Worm (Caenorhabditis elegans): Measurements from ENCODE around the gene F59E12.9.
"Not testable (repeated sequence)": the region's sequence is repeated elsewhere in the genome, so short reads cannot be mapped to it uniquely, and the experiment has no call there.

The F59E12.9 gene

DNA sequence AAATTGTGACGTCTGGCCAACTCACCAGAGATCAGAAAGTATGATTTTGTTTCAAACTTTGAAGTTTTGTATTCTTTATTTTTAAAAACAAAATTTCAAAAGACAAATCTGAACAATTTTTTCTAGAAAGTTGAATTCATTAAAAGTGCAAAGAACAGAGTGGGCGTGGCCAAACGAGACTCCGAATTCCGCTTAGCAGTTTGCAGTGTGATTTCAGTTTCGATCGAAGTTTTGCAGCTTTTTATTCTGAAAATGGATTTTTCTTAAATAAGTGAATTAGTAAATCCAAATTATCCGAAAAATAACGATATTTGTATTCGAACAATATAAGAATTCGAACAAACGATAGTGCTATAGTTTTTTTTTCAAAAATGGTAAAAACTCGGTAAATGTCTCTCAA lies 13.4 kb downstream of the F59E12.9 start:
- TF ChIP-seq W03F9.2 (tag; optimal IDR thresholded peaks at IDR 0.05) (no peak), dao-5 (tag; optimal IDR thresholded peaks at IDR 0.05) (no peak), him-1 (tag; optimal IDR thresholded peaks at IDR 0.05) (no peak)

ce11 chrII:5630851-5631401 lies 15.9 kb downstream of the F59E12.9 start, which contains the start of the genes F59E12.6 and npl-4.1:
Gene F59E12.6 (minus strand): TSS chrII:5630951.
Gene npl-4.1 (plus strand): TSS chrII:5631351.
- not testable (repeated sequence) for TF ChIP-seq him-1, dao-5, W03F9.2 (tag; optimal IDR thresholded peaks at IDR 0.05)

DNA sequence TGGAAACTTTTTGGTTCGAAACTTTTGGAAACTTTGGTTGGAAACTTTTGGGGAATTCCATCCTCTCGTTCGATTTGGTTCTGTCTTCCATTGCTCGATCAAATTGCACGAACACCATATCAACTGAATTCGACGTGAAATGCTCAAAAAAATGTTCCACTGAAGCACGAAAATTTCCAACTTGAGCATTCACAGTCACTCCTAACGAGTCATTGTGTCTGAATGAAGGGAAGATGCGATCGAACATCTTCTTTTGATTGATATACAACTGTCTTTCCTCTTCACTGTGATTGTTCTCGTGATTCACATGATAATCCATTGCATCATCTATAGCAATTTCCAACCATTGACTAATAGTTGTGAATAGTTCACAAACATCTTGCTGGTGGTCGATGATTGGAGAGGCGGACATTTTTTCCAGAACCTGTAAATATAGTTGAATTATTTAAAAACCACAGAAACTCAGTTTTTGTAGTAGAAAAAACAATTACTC lies 18.5 kb downstream of the F59E12.9 start, which contains the start of gene F59E12.15:
Gene F59E12.15, minus strand, starts transcription at position 51 of the 493 bp plus-strand sequence.
- TF ChIP-seq dao-5 (tag; optimal IDR thresholded peaks at IDR 0.05): no peak
- no peak for TF ChIP-seq him-1 (tag; optimal IDR thresholded peaks at IDR 0.05)
- TF ChIP-seq W03F9.2 (tag; optimal IDR thresholded peaks at IDR 0.05): no peak

DNA sequence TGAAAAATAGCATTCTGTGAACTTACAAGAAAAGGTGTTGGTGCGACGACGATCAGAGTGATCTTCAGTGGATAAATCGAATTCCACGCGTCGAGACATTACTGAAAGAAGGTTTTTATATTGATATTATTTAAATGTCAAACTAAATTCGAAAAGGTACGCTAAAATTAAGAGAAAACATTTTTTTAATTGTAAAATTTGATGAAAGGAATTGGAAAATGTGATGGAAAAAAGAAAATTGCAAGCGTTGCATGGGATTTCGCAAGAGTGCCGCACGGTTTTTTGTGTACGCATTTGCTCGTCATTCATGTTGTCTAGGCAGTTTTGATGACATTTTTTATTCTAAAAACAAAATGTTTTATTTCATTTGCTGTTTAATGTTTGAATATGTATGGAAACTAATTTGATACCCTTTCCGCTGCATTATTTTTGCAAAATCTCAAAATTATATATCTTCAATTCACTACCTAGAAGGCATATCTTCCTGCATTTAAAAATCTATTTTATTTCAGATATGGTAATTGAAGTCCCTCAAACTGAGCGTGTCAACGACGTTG lies 24.4 kb downstream of the F59E12.9 start, which contains the start of the genes eif-3.L and npl-4.2:
Gene eif-3.L, minus strand, starts transcription at position 101 of the 557 bp plus-strand sequence.
Gene npl-4.2, plus strand, starts transcription at position 507 of the 557 bp plus-strand sequence.
- not testable (repeated sequence) for TF ChIP-seq W03F9.2, him-1, dao-5 (tag; optimal IDR thresholded peaks at IDR 0.05)

DNA sequence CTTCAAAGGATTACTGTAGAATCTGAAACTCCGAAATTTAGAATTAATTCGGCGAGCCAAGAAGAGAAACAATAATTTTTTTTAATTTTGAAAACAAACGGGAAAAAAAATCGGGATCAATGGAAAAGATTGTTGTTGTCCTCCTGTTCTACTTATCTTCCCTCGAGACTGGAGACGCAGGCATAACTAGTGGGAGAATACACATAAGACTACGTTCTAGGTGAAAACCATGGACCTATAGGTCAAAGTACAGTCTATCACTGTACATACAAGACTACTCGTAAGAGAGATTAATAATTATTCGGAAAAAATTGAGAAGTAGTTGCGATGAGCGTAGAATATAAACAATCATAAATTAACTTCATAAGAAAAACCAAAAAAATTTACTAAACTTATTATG lies 27.5 kb downstream of the F59E12.9 start, which contains the start of gene dhs-6:
Gene dhs-6, minus strand, starts transcription at position 22 of the 400 bp plus-strand sequence.
- TF ChIP-seq dao-5 (tag; optimal IDR thresholded peaks at IDR 0.05) (no peak), him-1 (tag; optimal IDR thresholded peaks at IDR 0.05) (no peak), W03F9.2 (tag; optimal IDR thresholded peaks at IDR 0.05) (no peak)

ce11 chrII:5607756-5608155 lies 39.1 kb downstream of the F59E12.9 start, which contains the start of gene C17G10.7:
Gene C17G10.7 (minus strand): TSS chrII:5607856.
- TF ChIP-seq dao-5 (tag; optimal IDR thresholded peaks at IDR 0.05): no peak
- no peak for TF ChIP-seq him-1 (tag; optimal IDR thresholded peaks at IDR 0.05)
- no peak for TF ChIP-seq W03F9.2 (tag; optimal IDR thresholded peaks at IDR 0.05)

DNA sequence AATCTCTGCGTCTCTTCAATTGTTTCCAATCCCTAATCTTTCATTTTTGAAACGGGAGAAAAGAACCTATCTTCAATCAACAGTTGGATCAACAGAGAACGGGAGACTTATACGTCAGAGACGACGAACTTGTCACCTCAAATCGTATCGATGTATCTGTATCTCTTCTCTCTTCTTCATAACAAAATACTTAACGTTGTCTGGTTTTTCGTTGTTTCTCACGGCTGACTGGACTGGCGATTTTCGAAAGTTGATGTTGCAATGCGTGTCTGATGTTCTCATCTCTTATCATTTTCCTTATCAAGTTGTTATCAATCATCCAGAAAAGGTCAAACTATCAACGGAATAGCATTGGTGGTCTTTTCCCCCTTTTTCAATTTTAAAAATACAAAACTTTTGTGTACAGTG lies 41.3 kb downstream of the F59E12.9 start:
- TF ChIP-seq W03F9.2 (tag; optimal IDR thresholded peaks at IDR 0.05): no peak
- TF ChIP-seq him-1 (tag; optimal IDR thresholded peaks at IDR 0.05): no peak
- TF ChIP-seq dao-5 (tag; optimal IDR thresholded peaks at IDR 0.05): no peak

DNA sequence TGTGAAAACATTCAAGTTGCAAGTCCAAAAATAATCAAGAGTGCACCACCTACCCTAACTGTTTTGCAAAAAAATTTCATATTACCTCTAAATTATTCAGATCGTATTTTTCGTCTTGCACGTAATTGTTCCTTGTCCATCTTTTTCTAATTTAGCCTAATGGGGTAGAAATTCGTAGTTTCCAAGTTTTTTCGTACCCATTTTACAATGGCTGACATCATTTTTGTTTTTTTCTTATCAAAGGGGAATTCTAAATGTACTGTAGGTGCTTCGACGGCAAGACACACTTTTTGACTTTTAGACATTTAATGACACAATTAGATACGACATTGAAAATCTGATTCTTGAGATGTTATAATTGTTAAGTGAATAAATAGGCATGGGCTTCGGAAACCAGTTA lies 42.4 kb downstream of the F59E12.9 start:
- TF ChIP-seq W03F9.2 (tag; optimal IDR thresholded peaks at IDR 0.05) (no peak), dao-5 (tag; optimal IDR thresholded peaks at IDR 0.05) (no peak), him-1 (tag; optimal IDR thresholded peaks at IDR 0.05) (no peak)

DNA sequence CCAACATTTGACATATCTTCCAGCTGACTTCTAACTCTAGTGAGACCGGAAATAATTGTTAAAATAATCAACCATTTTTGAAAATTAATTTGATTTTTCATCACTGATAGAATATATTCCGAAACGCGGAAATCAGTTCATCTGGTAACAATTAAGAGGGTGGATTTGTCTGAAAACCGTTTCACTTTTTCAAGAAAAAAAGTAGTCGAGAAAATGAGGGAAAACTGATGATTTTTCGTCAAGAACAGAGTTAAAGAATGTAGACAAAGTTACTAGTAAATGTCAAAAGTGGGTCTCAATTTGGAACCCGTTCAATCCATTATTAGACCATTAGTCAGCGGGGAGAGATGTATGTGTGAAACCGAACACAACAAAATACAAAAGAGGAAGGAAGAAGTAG lies 43.6 kb downstream of the F59E12.9 start, which contains the start of gene C17G10.6:
Gene C17G10.6, minus strand, starts transcription at position 101 of the 400 bp plus-strand sequence.
- no peak for TF ChIP-seq dao-5 (tag; optimal IDR thresholded peaks at IDR 0.05)
- no peak for TF ChIP-seq him-1 (tag; optimal IDR thresholded peaks at IDR 0.05)
- TF ChIP-seq W03F9.2 (tag; optimal IDR thresholded peaks at IDR 0.05): no peak

DNA sequence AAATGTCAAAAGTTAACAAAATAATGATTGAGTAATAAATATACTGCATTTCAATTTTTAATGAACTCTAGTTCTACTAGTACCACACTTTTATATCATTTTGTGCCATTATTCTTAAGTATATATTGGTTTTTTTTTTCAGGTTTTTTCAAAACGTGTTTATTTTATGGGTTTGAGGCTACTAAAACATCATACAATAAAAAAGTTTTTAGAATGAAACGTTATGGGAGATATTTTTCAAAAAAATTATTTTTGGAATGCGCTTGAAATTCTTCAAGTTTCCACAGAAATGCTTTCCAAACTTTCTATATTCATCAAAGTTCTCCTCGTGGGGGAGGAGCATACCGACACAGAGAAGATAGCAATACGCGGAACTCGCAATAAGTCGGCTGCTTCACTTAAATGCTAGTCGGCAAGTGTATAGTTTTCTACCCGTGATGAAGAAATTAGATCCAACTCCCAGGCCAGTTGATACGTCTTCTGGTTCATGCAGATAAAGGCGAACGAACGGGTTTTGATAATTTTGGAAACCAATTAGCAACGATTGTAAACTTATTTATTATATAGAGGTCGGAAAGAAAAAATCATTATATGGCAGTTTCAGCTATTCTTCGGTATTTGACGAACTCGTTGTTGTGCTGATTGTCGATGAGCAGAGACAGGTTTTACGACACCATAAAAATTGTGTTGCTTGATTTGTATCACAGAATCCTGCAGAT lies 47.4 kb downstream of the F59E12.9 start, which contains the start of gene C17G10.10:
Gene C17G10.10, minus strand, starts transcription at position 51 of the 719 bp plus-strand sequence.
- TF ChIP-seq dao-5 (tag; optimal IDR thresholded peaks at IDR 0.05): no peak
- TF ChIP-seq W03F9.2 (tag; optimal IDR thresholded peaks at IDR 0.05): peak; percentile 32
- no peak for TF ChIP-seq him-1 (tag; optimal IDR thresholded peaks at IDR 0.05)

- TF ChIP-seq dao-5 (tag; optimal IDR thresholded peaks at IDR 0.05) (no peak), W03F9.2 (tag; optimal IDR thresholded peaks at IDR 0.05) (no peak), him-1 (tag; optimal IDR thresholded peaks at IDR 0.05) (no peak)
These were observed 50.6 kb downstream of the F59E12.9 start, which contains the start of gene C17G10.1 for ce11 chrII:5596247-5596646. Gene C17G10.1 (plus strand): TSS chrII:5596547.

- no peak for TF ChIP-seq him-1 (tag; optimal IDR thresholded peaks at IDR 0.05)
- peak; percentile 57 for TF ChIP-seq W03F9.2 (tag; optimal IDR thresholded peaks at IDR 0.05)
These were observed 52.6 kb downstream of the F59E12.9 start, which contains the start of gene ttc-4 for ce11 chrII:5594210-5594764. Gene ttc-4 (plus strand): TSS chrII:5594714.

- TF ChIP-seq W03F9.2 (tag; optimal IDR thresholded peaks at IDR 0.05) (peak; percentile 57), him-1 (tag; optimal IDR thresholded peaks at IDR 0.05) (no peak)
These were observed 53.4 kb downstream of the F59E12.9 start, which contains the start of gene cdc-14 for ce11 chrII:5593377-5593932. Gene cdc-14 (minus strand): TSS chrII:5593427.
